Fruit fly (Drosophila melanogaster): Measurements from ENCODE around the gene nAChRalpha3.

DNA sequence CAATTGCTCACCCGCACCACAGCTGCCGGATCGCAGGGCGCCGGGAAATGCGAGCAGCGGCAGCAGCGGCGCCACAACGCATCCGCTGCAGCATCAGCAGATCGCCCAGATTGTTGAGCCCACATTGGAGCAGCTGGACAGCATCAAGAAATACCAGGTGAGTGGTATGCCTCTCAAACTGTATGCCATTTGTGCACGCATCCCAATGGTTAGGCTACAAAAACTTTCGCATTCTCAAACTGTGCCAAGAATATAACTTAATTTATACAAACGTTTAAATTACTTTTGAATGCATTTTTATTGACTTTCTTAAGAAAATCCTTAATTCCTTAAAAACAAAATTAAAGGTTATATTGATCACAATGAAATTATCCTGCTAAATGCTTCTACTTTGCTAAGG lies 139.0 kb downstream of the nAChRalpha3 start:
- TF ChIP-seq Jra (GFP tag; optimal IDR thresholded peaks at IDR 0.05): no peak
- TF ChIP-seq Dfd (GFP tag; optimal IDR thresholded peaks at IDR 0.05): no peak
- TF ChIP-seq ey (GFP tag; optimal IDR thresholded peaks at IDR 0.05): no peak
- TF ChIP-seq Hr83 (GFP tag; optimal IDR thresholded peaks at IDR 0.05; ENCODE audit: poor library complexity, severe bottlenecking): no peak
- TF ChIP-seq Myc (optimal IDR thresholded peaks at IDR 0.05): peak; percentile 79
- TF ChIP-seq tai (GFP tag; optimal IDR thresholded peaks at IDR 0.05): no peak

All from whole organism, wandering third instar larva.